Worm (Caenorhabditis elegans): ENCODE results near the gene C37C3.10.

Gene C37C3.10

DNA sequence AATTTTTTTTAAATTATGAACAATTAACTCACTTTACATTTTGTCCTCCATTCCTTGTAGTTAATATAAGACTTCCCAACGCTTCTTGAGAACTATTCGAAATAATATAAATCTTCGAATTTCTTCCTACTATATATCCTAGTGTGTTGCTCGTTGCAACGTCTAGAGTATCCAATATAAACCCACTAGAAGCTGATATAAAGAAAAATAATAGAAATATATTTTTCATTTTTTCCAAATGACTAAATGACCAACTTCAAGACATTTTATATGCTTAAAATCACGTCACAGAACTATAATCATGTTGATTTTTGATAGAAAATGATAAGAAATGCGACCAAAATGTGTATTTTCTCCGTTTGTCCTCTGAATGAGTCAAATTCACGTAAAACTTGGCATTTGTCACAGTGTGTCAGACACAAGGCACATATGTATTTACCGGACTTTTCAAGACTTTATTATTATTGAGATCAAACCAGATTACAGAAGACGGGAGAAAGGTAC, at the start of gene C37C3.10:
C37C3.10 (minus strand) TSS at position 51 of the 504 bp plus-strand sequence.
- TF ChIP-seq cog-1 (tag; optimal IDR thresholded peaks at IDR 0.05) (no peak), ztf-23 (GFP tag; IDR thresholded peaks at IDR 0.05) (no peak), ztf-29 (GFP tag; IDR thresholded peaks at IDR 0.05) (no peak), flt-1 (GFP tag; IDR thresholded peaks at IDR 0.05) (no peak), T22C8.4 (GFP tag; IDR thresholded peaks at IDR 0.05) (no peak)

DNA sequence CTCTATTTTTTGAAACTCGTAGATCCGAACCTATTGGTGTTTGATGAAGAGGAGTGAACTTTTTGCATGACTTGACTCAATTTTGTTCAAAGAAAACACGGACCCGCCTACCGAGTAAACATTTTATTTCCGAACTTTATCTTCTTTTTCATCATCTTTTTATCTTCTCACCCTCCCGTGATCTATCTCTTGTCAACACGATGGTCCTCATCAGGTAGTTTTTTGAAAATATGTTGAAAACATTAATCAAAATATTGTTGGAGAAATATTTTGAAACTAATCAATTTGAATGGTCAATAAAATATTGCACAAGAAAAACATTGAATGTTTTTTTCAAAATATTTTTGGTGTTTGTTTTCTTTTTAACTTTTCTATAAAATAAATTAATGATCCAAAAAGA, 45.6 kb upstream of the C37C3.10 start:
- TF ChIP-seq cog-1 (tag; optimal IDR thresholded peaks at IDR 0.05) (no peak), med-1 (GFP tag; optimal IDR thresholded peaks at IDR 0.05; ENCODE audit: insufficient read depth) (no peak), ztf-23 (GFP tag; IDR thresholded peaks at IDR 0.05) (no peak), ref-1 (GFP tag; conservative IDR thresholded peaks at IDR 0.05) (no peak), ztf-29 (GFP tag; IDR thresholded peaks at IDR 0.05) (no peak), flt-1 (GFP tag; IDR thresholded peaks at IDR 0.05) (no peak), tab-1 (GFP tag; IDR thresholded peaks at IDR 0.05) (no peak), T22C8.4 (GFP tag; IDR thresholded peaks at IDR 0.05) (no peak), klf-2 (GFP tag; conservative IDR thresholded peaks at IDR 0.05) (no peak)

DNA sequence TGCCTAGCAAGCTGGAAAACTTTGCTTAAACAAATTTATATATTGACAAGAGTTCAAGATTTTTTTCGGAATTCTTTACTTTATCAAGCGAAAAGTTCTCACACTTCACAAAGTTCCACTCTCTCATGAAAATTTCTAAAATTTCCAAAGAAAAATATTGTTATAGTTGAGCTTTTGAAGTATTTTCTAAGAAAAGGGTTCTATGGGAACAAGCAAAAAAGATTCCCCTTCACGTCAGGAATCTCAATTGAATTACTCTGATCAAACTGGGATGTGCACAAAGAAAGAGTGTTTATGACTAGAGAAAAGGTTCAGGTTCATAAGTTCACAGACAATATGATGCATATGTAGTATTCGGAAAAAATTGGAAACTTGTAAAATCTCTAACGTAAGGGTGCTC, 41.5 kb upstream of the C37C3.10 start:
- TF ChIP-seq T22C8.4 (GFP tag; IDR thresholded peaks at IDR 0.05) (no peak), cog-1 (tag; optimal IDR thresholded peaks at IDR 0.05) (no peak), tab-1 (GFP tag; IDR thresholded peaks at IDR 0.05) (no peak), ref-1 (GFP tag; conservative IDR thresholded peaks at IDR 0.05) (no peak), ztf-23 (GFP tag; IDR thresholded peaks at IDR 0.05) (no peak), ztf-29 (GFP tag; IDR thresholded peaks at IDR 0.05) (no peak)

DNA sequence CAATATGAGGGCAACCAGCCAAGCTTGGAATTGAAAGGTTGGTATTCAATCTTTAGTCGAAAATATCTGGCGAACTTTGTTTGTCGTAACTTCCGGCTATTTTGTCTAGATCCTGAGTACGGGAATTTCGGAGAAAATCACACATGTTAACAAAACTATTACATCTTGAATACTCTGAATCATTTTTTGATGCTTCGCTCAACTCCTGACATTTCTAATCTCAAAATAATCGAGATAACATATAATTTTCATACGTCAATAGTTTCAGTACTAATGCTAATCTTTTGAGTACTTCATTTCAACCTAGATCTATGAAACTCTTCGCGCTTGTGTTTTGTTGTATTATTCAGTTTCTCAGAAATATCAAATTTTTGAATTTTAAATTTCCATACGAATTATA, 38.4 kb upstream of the C37C3.10 start:
- no peak for TF ChIP-seq ref-1 (GFP tag; conservative IDR thresholded peaks at IDR 0.05)
- no peak for TF ChIP-seq cog-1 (tag; optimal IDR thresholded peaks at IDR 0.05)
- TF ChIP-seq T22C8.4 (GFP tag; IDR thresholded peaks at IDR 0.05) = no peak
- TF ChIP-seq ztf-23 (GFP tag; IDR thresholded peaks at IDR 0.05) = no peak
- TF ChIP-seq flt-1 (GFP tag; IDR thresholded peaks at IDR 0.05) = no peak
- TF ChIP-seq med-1 (GFP tag; optimal IDR thresholded peaks at IDR 0.05; ENCODE audit: insufficient read depth) = no peak
- TF ChIP-seq ztf-29 (GFP tag; IDR thresholded peaks at IDR 0.05) = no peak
- no peak for TF ChIP-seq klf-2 (GFP tag; conservative IDR thresholded peaks at IDR 0.05)
- no peak for TF ChIP-seq tab-1 (GFP tag; IDR thresholded peaks at IDR 0.05)

DNA sequence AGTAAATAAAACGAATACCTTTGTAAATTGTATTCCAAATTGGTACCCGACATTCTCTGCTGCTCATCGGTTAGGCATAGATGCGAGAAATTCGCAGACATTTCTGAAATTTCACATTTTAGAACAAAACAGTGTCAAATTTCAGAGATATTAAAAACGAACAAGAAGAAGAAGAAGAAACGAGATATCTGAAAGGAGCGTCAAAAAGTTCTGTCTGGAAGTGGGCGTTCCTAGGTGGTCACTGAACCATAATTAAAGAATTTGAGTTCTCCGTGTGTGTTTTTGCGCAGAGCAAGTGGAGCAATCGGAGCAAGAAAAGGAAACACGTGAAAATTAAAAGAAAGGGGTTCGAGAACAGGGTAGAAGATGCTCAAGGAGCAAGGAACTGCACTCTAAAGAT, 36.9 kb upstream of the C37C3.10 start, which contains the start of gene F40A3.7:
F40A3.7 (minus strand) TSS at position 101 of the 400 bp plus-strand sequence.
- TF ChIP-seq T22C8.4 (GFP tag; IDR thresholded peaks at IDR 0.05) = no peak
- TF ChIP-seq ref-1 (GFP tag; conservative IDR thresholded peaks at IDR 0.05) = no peak
- TF ChIP-seq med-1 (GFP tag; optimal IDR thresholded peaks at IDR 0.05; ENCODE audit: insufficient read depth) = no peak
- no peak for TF ChIP-seq cog-1 (tag; optimal IDR thresholded peaks at IDR 0.05)
- no peak for TF ChIP-seq ztf-29 (GFP tag; IDR thresholded peaks at IDR 0.05)
- no peak for TF ChIP-seq flt-1 (GFP tag; IDR thresholded peaks at IDR 0.05)
- TF ChIP-seq ztf-23 (GFP tag; IDR thresholded peaks at IDR 0.05) = no peak
- no peak for TF ChIP-seq tab-1 (GFP tag; IDR thresholded peaks at IDR 0.05)
- no peak for TF ChIP-seq klf-2 (GFP tag; conservative IDR thresholded peaks at IDR 0.05)

DNA sequence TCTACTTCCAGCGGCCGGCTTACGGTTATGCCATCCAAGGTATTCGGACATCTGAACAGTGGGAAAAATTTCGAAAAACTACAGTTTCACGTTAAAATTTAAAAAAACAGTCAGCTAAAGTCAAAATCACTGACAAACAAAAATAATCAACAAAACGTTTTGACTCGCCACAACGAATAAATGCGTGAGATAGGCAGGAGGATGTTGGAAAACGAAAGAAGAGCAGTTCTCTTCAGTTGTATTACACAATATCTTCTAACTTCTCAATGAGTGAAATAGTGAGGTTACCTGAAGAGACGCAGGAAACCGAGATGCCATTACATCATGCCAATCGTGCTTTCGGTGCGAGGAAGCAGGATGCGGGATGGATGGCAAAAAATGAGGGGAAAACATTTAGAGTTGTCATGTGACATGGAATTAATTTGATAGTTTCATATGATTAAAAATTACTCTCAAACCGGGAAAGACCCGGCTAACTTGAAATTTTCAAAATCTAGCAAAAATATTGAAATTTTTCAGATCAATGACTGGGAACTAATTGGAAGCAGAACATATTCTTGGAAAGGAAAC, 31.0 kb upstream of the C37C3.10 start, which contains the start of gene F40A3.6:
F40A3.6 (minus strand) TSS at position 51 of the 570 bp plus-strand sequence.
- TF ChIP-seq ztf-23 (GFP tag; IDR thresholded peaks at IDR 0.05) = no peak
- TF ChIP-seq med-1 (GFP tag; optimal IDR thresholded peaks at IDR 0.05; ENCODE audit: insufficient read depth) = no peak
- no peak for TF ChIP-seq ref-1 (GFP tag; conservative IDR thresholded peaks at IDR 0.05)
- no peak for TF ChIP-seq cog-1 (tag; optimal IDR thresholded peaks at IDR 0.05)
- no peak for TF ChIP-seq klf-2 (GFP tag; conservative IDR thresholded peaks at IDR 0.05)

DNA sequence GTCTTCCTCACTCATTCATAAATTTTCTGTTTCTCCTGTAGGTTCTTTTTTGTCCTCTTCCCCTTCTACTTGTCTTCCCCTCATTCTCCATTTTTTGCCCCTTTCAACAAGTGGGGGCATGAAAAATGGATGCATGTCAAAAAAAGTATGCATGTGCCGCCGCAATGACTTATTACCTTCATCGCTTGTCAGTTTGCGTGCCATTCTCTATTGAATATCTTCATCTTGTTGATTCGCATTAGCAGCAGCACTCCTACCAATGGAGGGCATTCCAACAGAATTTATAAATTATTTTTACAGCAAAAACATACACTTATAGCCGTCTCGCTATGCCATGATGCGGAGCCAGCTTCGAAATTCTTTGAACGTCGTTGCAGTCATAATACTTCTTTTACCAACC, 28.4 kb upstream of the C37C3.10 start, which contains the start of gene F40A3.1:
F40A3.1 (plus strand) TSS at position 301 of the 400 bp plus-strand sequence.
- no peak for TF ChIP-seq flt-1 (GFP tag; IDR thresholded peaks at IDR 0.05)
- TF ChIP-seq cog-1 (tag; optimal IDR thresholded peaks at IDR 0.05) = no peak
- no peak for TF ChIP-seq T22C8.4 (GFP tag; IDR thresholded peaks at IDR 0.05)
- TF ChIP-seq ref-1 (GFP tag; conservative IDR thresholded peaks at IDR 0.05) = no peak
- TF ChIP-seq ztf-29 (GFP tag; IDR thresholded peaks at IDR 0.05) = no peak
- TF ChIP-seq tab-1 (GFP tag; IDR thresholded peaks at IDR 0.05) = no peak
- no peak for TF ChIP-seq med-1 (GFP tag; optimal IDR thresholded peaks at IDR 0.05; ENCODE audit: insufficient read depth)
- TF ChIP-seq ztf-23 (GFP tag; IDR thresholded peaks at IDR 0.05) = no peak
- no peak for TF ChIP-seq klf-2 (GFP tag; conservative IDR thresholded peaks at IDR 0.05)

DNA sequence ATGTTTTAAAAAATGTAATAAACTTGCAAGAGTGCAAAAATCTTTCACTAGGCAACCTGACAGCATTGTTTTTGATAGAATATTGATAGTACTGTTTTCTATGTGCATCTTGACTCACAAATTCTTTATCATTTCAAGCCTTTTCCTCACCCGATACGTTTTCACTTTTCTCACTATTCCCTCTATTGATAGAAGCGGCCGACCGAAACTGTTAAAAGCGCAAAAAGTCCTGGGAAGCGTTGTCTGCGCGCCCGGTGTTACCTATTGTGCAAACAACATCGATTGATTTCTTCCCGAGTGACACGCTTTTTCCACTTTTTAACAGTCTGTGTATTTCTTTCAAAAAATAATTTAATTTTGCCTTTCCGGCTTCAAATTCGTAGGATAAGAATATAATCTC, 25.2 kb upstream of the C37C3.10 start:
- TF ChIP-seq flt-1 (GFP tag; IDR thresholded peaks at IDR 0.05) = no peak
- no peak for TF ChIP-seq ref-1 (GFP tag; conservative IDR thresholded peaks at IDR 0.05)
- TF ChIP-seq tab-1 (GFP tag; IDR thresholded peaks at IDR 0.05) = no peak
- no peak for TF ChIP-seq ztf-29 (GFP tag; IDR thresholded peaks at IDR 0.05)
- TF ChIP-seq cog-1 (tag; optimal IDR thresholded peaks at IDR 0.05) = no peak
- TF ChIP-seq ztf-23 (GFP tag; IDR thresholded peaks at IDR 0.05) = no peak
- no peak for TF ChIP-seq T22C8.4 (GFP tag; IDR thresholded peaks at IDR 0.05)
- no peak for TF ChIP-seq klf-2 (GFP tag; conservative IDR thresholded peaks at IDR 0.05)
- no peak for TF ChIP-seq med-1 (GFP tag; optimal IDR thresholded peaks at IDR 0.05; ENCODE audit: insufficient read depth)

DNA sequence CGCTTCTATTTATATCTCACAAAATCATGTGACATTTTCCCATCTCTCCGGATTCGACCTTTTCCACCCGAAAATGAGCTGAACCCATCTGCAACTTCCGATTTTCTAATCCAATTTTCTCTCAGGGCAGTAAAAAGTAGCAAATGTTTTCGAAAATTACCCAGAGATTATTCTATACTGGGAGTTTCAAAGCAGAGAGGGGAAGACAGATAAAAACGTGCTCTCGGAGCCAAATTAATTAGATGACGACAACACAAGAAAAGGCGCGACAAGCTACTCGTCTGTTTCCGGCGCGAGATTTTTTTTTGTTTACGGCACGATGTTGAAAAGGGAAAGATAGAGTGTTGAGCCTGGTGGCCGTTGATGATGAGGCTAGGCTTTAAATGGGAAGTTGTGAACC, 21.6 kb upstream of the C37C3.10 start:
- no peak for TF ChIP-seq ztf-23 (GFP tag; IDR thresholded peaks at IDR 0.05)
- no peak for TF ChIP-seq flt-1 (GFP tag; IDR thresholded peaks at IDR 0.05)
- TF ChIP-seq ztf-29 (GFP tag; IDR thresholded peaks at IDR 0.05) = no peak
- no peak for TF ChIP-seq T22C8.4 (GFP tag; IDR thresholded peaks at IDR 0.05)
- TF ChIP-seq klf-2 (GFP tag; conservative IDR thresholded peaks at IDR 0.05) = no peak
- no peak for TF ChIP-seq tab-1 (GFP tag; IDR thresholded peaks at IDR 0.05)
- no peak for TF ChIP-seq med-1 (GFP tag; optimal IDR thresholded peaks at IDR 0.05; ENCODE audit: insufficient read depth)
- TF ChIP-seq ref-1 (GFP tag; conservative IDR thresholded peaks at IDR 0.05) = no peak
- TF ChIP-seq cog-1 (tag; optimal IDR thresholded peaks at IDR 0.05) = no peak
